Worm (Caenorhabditis elegans) whole organism, late embryonic: ENCODE measurements around the gene C26B9.3.

ENCODE experiments used
- C38D4.7 ChIP-seq: fragments of 200-800 bp; sonication (Bioruptor generic); optimal IDR thresholded peaks from 2 replicates; lab custom pipeline; 2018; ENCODE audit warnings: mild to moderate bottlenecking, missing genetic modification characterization, moderate library complexity, missing compliant biosample characterization
- F13H6.1 ChIP-seq: sonication (generic microtip); optimal IDR thresholded peaks from 2 replicates; lab custom pipeline; 2016; ENCODE audit warnings: missing genetic modification characterization, missing compliant biosample characterization
- K02D7.2 ChIP-seq: sonication (generic microtip); optimal IDR thresholded peaks from 2 replicates; lab custom pipeline; 2017; ENCODE audit warnings: mild to moderate bottlenecking, missing genetic modification characterization, missing compliant biosample characterization
- K09A11.1 ChIP-seq: sonication (generic microtip); optimal IDR thresholded peaks from 2 replicates; lab custom pipeline; 2017; ENCODE audit warnings: antibody characterized with exemption, mild to moderate bottlenecking, missing genetic modification characterization, missing compliant biosample characterization; ENCODE audit not compliant: insufficient read depth
- ahr-1 ChIP-seq: sonication (generic microtip); optimal IDR thresholded peaks from 2 replicates; lab custom pipeline; 2016; ENCODE audit warnings: missing genetic modification characterization, missing compliant biosample characterization
- ama-1 ChIP-seq: fragments of 150-350 bp; optimal IDR thresholded peaks from 2 replicates; lab custom pipeline; 2014
- ceh-18 ChIP-seq: sonication (generic microtip); optimal IDR thresholded peaks from 2 replicates; lab custom pipeline; 2016; ENCODE audit warnings: missing genetic modification characterization, missing compliant biosample characterization
- ceh-2 ChIP-seq: sonication (generic microtip); optimal IDR thresholded peaks from 2 replicates; lab custom pipeline; 2016; ENCODE audit warnings: missing genotype, missing genetic modification characterization, missing compliant biosample characterization
- ceh-31 ChIP-seq: sonication (generic microtip); optimal IDR thresholded peaks from 2 replicates; lab custom pipeline; 2016; ENCODE audit warnings: missing genetic modification characterization, missing compliant biosample characterization
- ceh-34 ChIP-seq: sonication (generic microtip); optimal IDR thresholded peaks from 2 replicates; lab custom pipeline; 2016; ENCODE audit warnings: mild to moderate bottlenecking, missing genetic modification characterization, missing compliant biosample characterization
- ceh-45 ChIP-seq: fragments of 200-800 bp; sonication (Bioruptor generic); IDR thresholded peaks from 2 replicates; pipeline ENCODE4 v1.3.6; 2022; ENCODE audit warnings: missing genetic modification reagents, missing genetic modification characterization, missing compliant biosample characterization
- ceh-9 ChIP-seq: sonication (generic microtip); optimal IDR thresholded peaks from 2 replicates; lab custom pipeline; 2016; ENCODE audit warnings: mild to moderate bottlenecking, missing genetic modification characterization, inconsistent platforms, missing compliant biosample characterization
- dve-1 ChIP-seq: sonication (generic microtip); optimal IDR thresholded peaks from 2 replicates; lab custom pipeline; 2017; ENCODE audit warnings: antibody characterized with exemption, mild to moderate bottlenecking, missing genetic modification characterization, missing compliant biosample characterization
- elt-4 ChIP-seq: sonication (generic microtip); optimal IDR thresholded peaks from 2 replicates; lab custom pipeline; 2016; ENCODE audit warnings: missing genetic modification characterization, missing compliant biosample characterization
- fax-1 ChIP-seq: sonication (generic microtip); optimal IDR thresholded peaks from 2 replicates; lab custom pipeline; 2016; ENCODE audit warnings: missing genotype, missing genetic modification characterization, missing compliant biosample characterization
- fkh-10 ChIP-seq: fragments of 150-350 bp; optimal IDR thresholded peaks from 2 replicates; lab custom pipeline; 2014; ENCODE audit warnings: missing biosample characterization, missing genetic modification reagents, missing genetic modification characterization
- fkh-6 ChIP-seq: sonication (generic microtip); optimal IDR thresholded peaks from 2 replicates; lab custom pipeline; 2016; ENCODE audit warnings: missing genetic modification characterization, missing compliant biosample characterization
- gmeb-2 ChIP-seq: sonication (generic microtip); optimal IDR thresholded peaks from 2 replicates; lab custom pipeline; 2016; ENCODE audit warnings: missing genetic modification characterization, inconsistent platforms, missing compliant biosample characterization
- hlh-13 ChIP-seq: fragments of 200-800 bp; sonication (Bioruptor generic); optimal IDR thresholded peaks from 2 replicates; lab custom pipeline; 2018; ENCODE audit warnings: mild to moderate bottlenecking, missing genetic modification characterization, missing compliant biosample characterization
- hlh-15 ChIP-seq: sonication (generic microtip); optimal IDR thresholded peaks from 2 replicates; lab custom pipeline; 2016; ENCODE audit warnings: missing genetic modification characterization, missing compliant biosample characterization
- hlh-6 ChIP-seq: sonication (generic microtip); optimal IDR thresholded peaks from 2 replicates; lab custom pipeline; 2016; ENCODE audit warnings: missing genotype, missing genetic modification characterization, missing compliant biosample characterization
- lim-6 ChIP-seq: sonication (generic microtip); optimal IDR thresholded peaks from 2 replicates; lab custom pipeline; 2016; ENCODE audit warnings: missing genetic modification characterization, missing compliant biosample characterization
- nfya-1 ChIP-seq: sonication (generic microtip); optimal IDR thresholded peaks from 2 replicates; lab custom pipeline; 2017; ENCODE audit warnings: missing genetic modification characterization, mild to moderate bottlenecking, missing compliant biosample characterization, antibody characterized with exemption, moderate library complexity
- nhr-232 ChIP-seq: sonication (generic microtip); optimal IDR thresholded peaks from 2 replicates; lab custom pipeline; 2016; ENCODE audit warnings: missing genetic modification characterization, missing compliant biosample characterization
- pag-3 ChIP-seq: sonication (generic microtip); optimal IDR thresholded peaks from 2 replicates; lab custom pipeline; 2016; ENCODE audit warnings: missing compliant biosample characterization, missing genetic modification characterization, borderline replicate concordance
- pat-9 ChIP-seq: fragments of 200-800 bp; sonication (Bioruptor generic); optimal IDR thresholded peaks from 2 replicates; lab custom pipeline; 2018; ENCODE audit warnings: mild to moderate bottlenecking, missing genetic modification characterization, moderate library complexity, missing compliant biosample characterization
- pax-1 ChIP-seq: fragments of 150-350 bp; optimal IDR thresholded peaks from 2 replicates; lab custom pipeline; 2014; ENCODE audit warnings: missing biosample characterization, missing genetic modification characterization
- pha-2 ChIP-seq: sonication (generic microtip); optimal IDR thresholded peaks from 2 replicates; lab custom pipeline; 2017; ENCODE audit warnings: mild to moderate bottlenecking, missing genetic modification characterization, missing compliant biosample characterization
- pha-4 ChIP-seq: fragments of 150-350 bp; optimal IDR thresholded peaks from 2 replicates; lab custom pipeline; 2018; ENCODE audit warnings: missing biosample characterization, missing genetic modification reagents, missing genetic modification characterization
- pqm-1 ChIP-seq: sonication (generic microtip); optimal IDR thresholded peaks from 2 replicates; lab custom pipeline; 2016; ENCODE audit warnings: missing genetic modification characterization, missing compliant biosample characterization
- pros-1 ChIP-seq: fragments of 150-350 bp; optimal IDR thresholded peaks from 2 replicates; lab custom pipeline; 2014; ENCODE audit warnings: missing biosample characterization, missing genetic modification reagents, missing genetic modification characterization
- sdc-2 ChIP-seq: sonication (generic microtip); optimal IDR thresholded peaks from 2 replicates; lab custom pipeline; 2016; ENCODE audit warnings: missing genotype, missing genetic modification characterization, missing compliant biosample characterization
- sox-2 ChIP-seq: fragments of 200-800 bp; sonication (Bioruptor generic); IDR thresholded peaks from 2 replicates; pipeline ENCODE4 v1.3.6; 2022; ENCODE audit warnings: missing genetic modification reagents, missing genetic modification characterization, missing compliant biosample characterization
- syd-9 ChIP-seq: sonication (generic microtip); optimal IDR thresholded peaks from 2 replicates; lab custom pipeline; 2016; ENCODE audit warnings: mild to moderate bottlenecking, missing genetic modification characterization, moderate library complexity, missing compliant biosample characterization
- tbx-7 ChIP-seq: sonication (generic microtip); optimal IDR thresholded peaks from 2 replicates; lab custom pipeline; 2016; ENCODE audit warnings: missing genotype, missing genetic modification characterization, missing compliant biosample characterization
- ttx-3 ChIP-seq: sonication (generic microtip); optimal IDR thresholded peaks from 2 replicates; lab custom pipeline; 2016; ENCODE audit warnings: missing genetic modification reagents, missing genetic modification characterization, missing compliant biosample characterization
- unc-55 ChIP-seq: sonication (generic microtip); optimal IDR thresholded peaks from 2 replicates; lab custom pipeline; 2017; ENCODE audit warnings: missing biosample characterization, missing genetic modification reagents, missing genetic modification characterization
- zip-5 ChIP-seq: sonication (generic microtip); optimal IDR thresholded peaks from 2 replicates; lab custom pipeline; 2016; ENCODE audit warnings: missing genetic modification characterization, missing compliant biosample characterization

The C26B9.3 gene

DNA sequence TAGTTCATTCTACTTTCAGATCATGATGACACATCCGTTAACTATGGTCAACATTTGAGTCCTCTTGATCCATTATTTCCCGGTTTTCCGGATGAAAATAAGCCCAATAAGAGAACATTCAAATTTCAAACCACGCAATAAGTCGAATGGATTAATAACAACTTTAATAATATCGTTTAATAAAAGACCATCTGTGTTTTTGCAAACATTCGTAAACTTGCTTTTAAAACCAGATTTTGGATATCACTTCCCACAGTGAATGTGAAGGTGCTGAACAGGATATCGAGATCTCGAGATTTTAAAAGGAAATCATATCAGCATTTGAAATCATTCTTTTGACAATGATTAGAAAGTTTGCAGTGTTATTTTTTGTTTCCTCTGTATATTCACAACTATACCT lies 3.9 kb downstream of the C26B9.3 start, which contains the start of gene C26B9.7:
Gene C26B9.7, plus strand, starts transcription at position 301 of the 400 bp plus-strand sequence.
- TF ChIP-seq nfya-1 (tag; lab: Kevin White, UChicago) (no peak), hlh-6 (tag; lab: Kevin White, UChicago) (no peak)

- TF ChIP-seq tbx-7 (tag; lab: Kevin White, UChicago) = no peak
- TF ChIP-seq, all 69 proteins: peak for 0
Observed at ce11 chrX:5344287-5344686, 6.2 kb downstream of the C26B9.3 start, which contains the start of gene C26B9.1. TSS of gene C26B9.1 (plus strand) at chrX:5344587.

- TF ChIP-seq pha-2 (tag; lab: Kevin White, UChicago) = no peak
- TF ChIP-seq C38D4.7 (GFP tag; lab: Kevin White, UChicago) = no peak
- no peak for TF ChIP-seq syd-9 (tag; lab: Kevin White, UChicago)
- TF ChIP-seq ttx-3 (tag; lab: Kevin White, UChicago) = no peak
- no peak for TF ChIP-seq unc-55 (GFP tag; lab: Kevin White, UChicago)
- TF ChIP-seq dve-1 (tag; lab: Kevin White, UChicago) = no peak
- no peak for TF ChIP-seq pha-4
- no peak for TF ChIP-seq gmeb-2 (tag; lab: Kevin White, UChicago)
- TF ChIP-seq pag-3 (tag; lab: Kevin White, UChicago) = no peak
- no peak for TF ChIP-seq K09A11.1 (tag; lab: Kevin White, UChicago)
- TF ChIP-seq hlh-15 (tag; lab: Kevin White, UChicago) = no peak
Observed at ce11 chrX:5346303-5346702, 8.2 kb downstream of the C26B9.3 start.

ce11 chrX:5347856-5348255 lies 9.8 kb downstream of the C26B9.3 start:
- TF ChIP-seq nhr-232 (tag; lab: Kevin White, UChicago) (no peak), pqm-1 (tag; lab: Kevin White, UChicago) (no peak), K02D7.2 (tag; lab: Kevin White, UChicago) (no peak)
- TF ChIP-seq, all 69 proteins: peak for 0

DNA sequence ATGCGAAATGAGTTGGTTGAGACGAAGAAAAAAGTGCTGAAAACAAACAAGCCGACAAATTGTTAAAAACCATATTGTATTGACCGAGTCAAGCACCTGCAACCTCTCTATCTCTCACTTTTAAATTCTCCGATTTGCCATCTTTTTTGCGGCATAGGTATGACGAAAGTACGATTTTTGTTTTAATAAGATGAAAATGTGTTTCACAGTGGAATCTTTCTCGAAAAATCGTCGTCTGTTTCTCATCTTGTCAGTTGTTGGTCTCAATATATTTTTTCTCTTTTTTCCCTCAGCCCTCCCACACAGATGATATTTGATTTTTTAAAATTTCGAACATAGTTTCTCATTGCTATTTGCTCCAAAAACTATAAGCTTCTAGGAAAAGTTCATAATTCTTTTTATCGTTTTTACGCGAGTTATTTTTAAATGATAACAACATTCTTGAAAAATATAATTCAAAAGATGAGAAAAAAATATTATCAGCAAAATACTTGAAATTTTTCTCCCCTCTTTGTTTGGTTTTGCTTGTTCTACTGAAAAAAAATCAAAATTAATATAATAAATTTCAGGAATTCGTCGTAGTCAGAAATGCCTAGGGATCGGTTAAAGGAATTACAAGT lies 10.5 kb downstream of the C26B9.3 start, which contains the start of gene syx-3:
Gene syx-3, plus strand, starts transcription at position 570 of the 620 bp plus-strand sequence.
- TF ChIP-seq pax-1 (tag; lab: Kevin White, UChicago) (no peak), ceh-18 (tag; lab: Kevin White, UChicago) (no peak), fkh-10 (GFP tag; lab: Kevin White, UChicago) (no peak), pha-4 (no peak), fax-1 (no peak), ahr-1 (tag; lab: Kevin White, UChicago) (no peak), nhr-232 (tag; lab: Kevin White, UChicago) (no peak), dve-1 (tag; lab: Kevin White, UChicago) (no peak), ceh-2 (tag; lab: Kevin White, UChicago) (no peak), ama-1 (lab: Kevin White, UChicago) (no peak), syd-9 (tag; lab: Kevin White, UChicago) (no peak), hlh-15 (tag; lab: Kevin White, UChicago) (no peak), sdc-2 (tag; lab: Kevin White, UChicago) (no peak)

- TF ChIP-seq pat-9 = peak; percentile 45
- TF ChIP-seq syd-9 (tag; lab: Kevin White, UChicago) = no peak
- TF ChIP-seq pax-1 (tag; lab: Kevin White, UChicago) = no peak
- no peak for TF ChIP-seq zip-5 (tag; lab: Kevin White, UChicago)
- no peak for TF ChIP-seq lim-6
- TF ChIP-seq hlh-13 (GFP tag; lab: Kevin White, UChicago) = no peak
- TF ChIP-seq sox-2 = no peak
- TF ChIP-seq ceh-45 (GFP tag; lab: Robert Waterston, UW) = no peak
- TF ChIP-seq ceh-2 (tag; lab: Kevin White, UChicago) = peak; percentile 50
- TF ChIP-seq fkh-6 (tag; lab: Kevin White, UChicago) = no peak
- no peak for TF ChIP-seq pros-1 (tag; lab: Kevin White, UChicago)
- peak; percentile 9 for TF ChIP-seq hlh-6 (tag; lab: Kevin White, UChicago)
- TF ChIP-seq sdc-2 (tag; lab: Kevin White, UChicago) = peak; percentile 27
- no peak for TF ChIP-seq fkh-10 (GFP tag; lab: Kevin White, UChicago)
- TF ChIP-seq ceh-9 (tag; lab: Kevin White, UChicago) = peak; percentile 18
- TF ChIP-seq nhr-232 (tag; lab: Kevin White, UChicago) = no peak
- TF ChIP-seq F13H6.1 (tag; lab: Kevin White, UChicago) = peak; percentile 32
- TF ChIP-seq ceh-34 (tag; lab: Kevin White, UChicago) = peak; percentile 68
- TF ChIP-seq ceh-31 = peak; percentile 62
- TF ChIP-seq nfya-1 (tag; lab: Kevin White, UChicago) = peak; percentile 10
- TF ChIP-seq elt-4 (tag; lab: Kevin White, UChicago) = no peak
- TF ChIP-seq C38D4.7 (GFP tag; lab: Kevin White, UChicago) = no peak
Observed at ce11 chrX:5354022-5354876, 16.1 kb downstream of the C26B9.3 start, which contains the start of gene pfn-2. TSS of gene pfn-2 (minus strand) at chrX:5354072.
